Worm (Caenorhabditis elegans): ENCODE measurements around the gene Y59E9AL.36.
A peak's percentile ranks its signal among the peaks of the same experiment; 100 is the strongest.
"Not testable (repeated sequence)": the region's sequence is repeated elsewhere in the genome, so short reads cannot be mapped to it uniquely, and the experiment has no call there.

Gene Y59E9AL.36

DNA sequence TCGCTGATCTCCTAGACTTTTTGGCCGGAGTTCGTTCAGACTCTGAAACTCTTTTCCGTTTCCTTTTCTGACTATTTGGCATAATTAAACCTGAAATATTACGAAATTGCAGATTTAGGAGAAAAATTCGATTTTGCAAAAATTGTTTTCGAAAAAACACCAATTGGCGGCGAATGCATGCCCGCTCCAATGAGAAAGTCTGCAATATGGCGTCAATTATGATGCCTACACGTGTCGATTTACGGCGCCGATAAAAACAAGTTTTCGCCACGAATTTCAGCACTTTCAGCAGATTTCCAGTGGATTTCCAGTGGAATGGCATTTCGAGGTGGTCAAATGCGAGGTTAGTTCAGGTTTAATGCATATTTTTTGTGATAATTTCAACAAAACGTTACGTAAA lies at the start of gene Y59E9AL.36, which contains the start of gene nbet-1:
Y59E9AL.36 (minus strand) TSS at position 92 of the 400 bp plus-strand sequence.
nbet-1 (plus strand) TSS at position 112 of the 400 bp plus-strand sequence.
- TF ChIP-seq sptf-1 (tag; optimal IDR thresholded peaks at IDR 0.05) (no peak), elt-3 (tag; optimal IDR thresholded peaks at IDR 0.05) (no peak), ham-2 (GFP tag; optimal IDR thresholded peaks at IDR 0.05) (no peak), blmp-1 (tag; optimal IDR thresholded peaks at IDR 0.05) (no peak), lin-32 (GFP tag; optimal IDR thresholded peaks at IDR 0.05) (no peak), nhr-12 (tag; optimal IDR thresholded peaks at IDR 0.05) (no peak), nhr-28 (tag; optimal IDR thresholded peaks at IDR 0.05) (no peak), M03D4.4 (tag; optimal IDR thresholded peaks at IDR 0.05) (peak; percentile 13), elt-1 (tag; optimal IDR thresholded peaks at IDR 0.05; ENCODE audit: borderline replicate concordance, insufficient read depth) (no peak), nhr-76 (tag; optimal IDR thresholded peaks at IDR 0.05) (no peak), ces-1 (GFP tag; optimal IDR thresholded peaks at IDR 0.05) (peak; percentile 76), ceh-39 (tag; optimal IDR thresholded peaks at IDR 0.05) (peak; percentile 50), mep-1 (tag; optimal IDR thresholded peaks at IDR 0.05) (peak; percentile 57), lin-13 (tag; optimal IDR thresholded peaks at IDR 0.05) (peak; percentile 73), bed-3 (GFP tag; optimal IDR thresholded peaks at IDR 0.05) (no peak), cnd-1 (tag; optimal IDR thresholded peaks at IDR 0.05) (no peak), ztf-11 (tag; optimal IDR thresholded peaks at IDR 0.05) (no peak), ceh-83 (GFP tag; optimal IDR thresholded peaks at IDR 0.05) (no peak), mls-2 (tag; optimal IDR thresholded peaks at IDR 0.05) (no peak), nhr-237 (tag; optimal IDR thresholded peaks at IDR 0.05) (peak; percentile 84), lsy-2 (tag; optimal IDR thresholded peaks at IDR 0.05) (peak; percentile 70), flh-1 (GFP tag; optimal IDR thresholded peaks at IDR 0.05) (no peak), sem-2 (GFP tag; optimal IDR thresholded peaks at IDR 0.05) (no peak), hlh-1 (tag; optimal IDR thresholded peaks at IDR 0.05) (peak; percentile 55), tbx-8 (GFP tag; optimal IDR thresholded peaks at IDR 0.05) (no peak), snpc-4 (tag; optimal IDR thresholded peaks at IDR 0.05) (no peak), mab-5 (tag; optimal IDR thresholded peaks at IDR 0.05) (no peak), unc-39 (tag; optimal IDR thresholded peaks at IDR 0.05) (no peak), ceh-43 (GFP tag; optimal IDR thresholded peaks at IDR 0.05) (no peak), nhr-2 (tag; optimal IDR thresholded peaks at IDR 0.05) (no peak), zip-8 (tag; optimal IDR thresholded peaks at IDR 0.05) (no peak), pha-4 (tag; optimal IDR thresholded peaks at IDR 0.05) (peak; percentile 51), drap-1 (GFP tag; optimal IDR thresholded peaks at IDR 0.05) (no peak), unc-62 (GFP tag; optimal IDR thresholded peaks at IDR 0.05) (no peak), unc-120 (tag; optimal IDR thresholded peaks at IDR 0.05; ENCODE audit: poor library complexity, severe bottlenecking) (peak; percentile 8)

DNA sequence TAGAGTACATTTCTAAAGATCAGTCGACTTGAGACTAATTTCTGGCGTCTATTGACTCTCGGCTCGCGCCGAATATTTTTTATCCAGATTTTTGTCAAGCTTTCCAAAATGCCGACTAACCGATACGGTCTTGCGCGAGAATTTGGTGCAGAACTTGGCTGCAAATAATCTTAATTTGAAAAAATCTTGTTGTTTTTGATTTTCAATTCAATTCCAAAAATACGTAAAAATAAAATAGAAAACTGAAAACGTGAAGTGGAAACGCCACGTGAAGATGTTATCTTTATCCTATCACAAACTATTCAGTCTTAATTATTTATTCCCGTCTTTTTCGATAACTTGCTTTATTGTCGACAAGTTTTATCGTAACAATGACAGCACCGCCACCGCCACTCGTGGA lies 49.1 kb upstream of the Y59E9AL.36 start, which contains the start of gene ttbk-2.1:
ttbk-2.1 (plus strand) TSS at position 301 of the 400 bp plus-strand sequence.
- TF ChIP-seq zip-8 (tag; optimal IDR thresholded peaks at IDR 0.05); mab-5 (tag; optimal IDR thresholded peaks at IDR 0.05); drap-1 (GFP tag; optimal IDR thresholded peaks at IDR 0.05): not testable (repeated sequence)

- TF ChIP-seq sem-2 (GFP tag; optimal IDR thresholded peaks at IDR 0.05); ztf-11 (tag; optimal IDR thresholded peaks at IDR 0.05); ceh-39 (tag; optimal IDR thresholded peaks at IDR 0.05): not testable (repeated sequence)
Measured at ce11 chrIV:5256731-5257130, 47.5 kb upstream of the Y59E9AL.36 start, which contains the start of gene F36H12.9. F36H12.9 (plus strand) TSS chrIV:5257031.

- TF ChIP-seq nhr-12, ceh-39, unc-39 (tag; optimal IDR thresholded peaks at IDR 0.05): not testable (repeated sequence)
Measured at ce11 chrIV:5254678-5255077, 45.4 kb upstream of the Y59E9AL.36 start, which contains the start of gene F36H12.10. F36H12.10 (minus strand) TSS chrIV:5254778.
